Worm (Caenorhabditis elegans): ENCODE results near the gene cyb-3.

- TF ChIP-seq php-3 (GFP tag; IDR thresholded peaks at IDR 0.05) (no peak; the same call in 1 of the 2 replicates), mdl-1 (tag; optimal IDR thresholded peaks at IDR 0.05) (no peak), lir-3 (tag; optimal IDR thresholded peaks at IDR 0.05) (no peak), fkh-10 (GFP tag; optimal IDR thresholded peaks at IDR 0.05) (no peak), nhr-111 (GFP tag; optimal IDR thresholded peaks at IDR 0.05) (no peak), lin-15B (tag; optimal IDR thresholded peaks at IDR 0.05) (no peak), ceh-44 (GFP tag; IDR thresholded peaks at IDR 0.05) (no peak), snpc-4 (tag; optimal IDR thresholded peaks at IDR 0.05) (no peak)
These were observed 49.1 kb downstream of the cyb-3 start, which contains the start of gene T26H5.9 for ce11 chrV:15444615-15445014.
